Worm (Caenorhabditis elegans) whole organism, midembryonic: ENCODE measurements around the gene Y54H5A.2.

ENCODE experiments used
- T22C8.4 ChIP-seq: fragments of 200-800 bp; sonication (Bioruptor generic); IDR thresholded peaks from 2 replicates; pipeline ENCODE4 v1.3.6; 2022; ENCODE audit warnings: missing genetic modification characterization, missing compliant biosample characterization
- cog-1 ChIP-seq: sonication (generic microtip); optimal IDR thresholded peaks from 2 replicates; lab custom pipeline; 2016; ENCODE audit warnings: missing genetic modification characterization, missing compliant biosample characterization
- flt-1 ChIP-seq: fragments of 200-800 bp; sonication (Bioruptor generic); IDR thresholded peaks from 2 replicates; pipeline ENCODE4 v1.3.6; 2022; ENCODE audit warnings: missing genetic modification characterization, missing compliant biosample characterization
- klf-2 ChIP-seq: fragments of 200-800 bp; sonication (Bioruptor generic); conservative IDR thresholded peaks from 2 replicates; pipeline ENCODE4 v1.3.6; 2022; ENCODE audit warnings: missing genetic modification reagents, missing genetic modification characterization, missing compliant biosample characterization
- med-1 ChIP-seq: sonication (generic microtip); optimal IDR thresholded peaks from 2 replicates; lab custom pipeline; 2017; ENCODE audit warnings: missing genetic modification characterization, mild to moderate bottlenecking, missing compliant biosample characterization, antibody characterized with exemption, missing genetic modification reagents; ENCODE audit not compliant: insufficient read depth
- tab-1 ChIP-seq: fragments of 200-800 bp; sonication (Bioruptor generic); IDR thresholded peaks from 2 replicates; pipeline ENCODE4 v1.3.6; 2022; ENCODE audit warnings: missing genetic modification characterization, missing compliant biosample characterization
- ztf-23 ChIP-seq: fragments of 200-800 bp; sonication (Bioruptor generic); IDR thresholded peaks from 2 replicates; pipeline ENCODE4 v1.3.6; 2022; ENCODE audit warnings: missing genetic modification reagents, missing genetic modification characterization, missing compliant biosample characterization
- ztf-29 ChIP-seq: fragments of 200-800 bp; sonication (Bioruptor generic); IDR thresholded peaks from 2 replicates; pipeline ENCODE4 v1.3.6; 2022; ENCODE audit warnings: missing genetic modification reagents, missing genetic modification characterization, missing compliant biosample characterization

DNA sequence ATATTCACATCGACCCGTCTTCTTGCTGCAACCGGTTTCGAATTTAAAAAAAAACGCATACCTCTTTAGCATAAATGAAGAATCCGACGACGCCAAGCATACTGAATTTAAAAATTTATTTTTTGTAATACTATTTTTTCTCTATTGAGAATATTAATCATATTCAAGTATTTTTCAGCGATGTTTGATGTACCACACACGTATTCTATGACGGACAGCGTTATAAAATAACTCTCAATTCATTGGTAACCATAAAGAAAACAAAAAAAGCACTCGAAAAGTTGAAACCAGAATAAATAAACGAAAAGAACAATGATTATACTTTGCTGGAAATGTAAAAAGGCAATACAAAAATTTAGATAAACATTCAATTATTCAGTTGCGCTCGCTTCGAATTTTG lies 10.1 kb upstream of the Y54H5A.2 start, which contains the start of gene T10F2.5:
- TF ChIP-seq flt-1 (GFP tag; lab: Robert Waterston, UW): no peak
- TF ChIP-seq ztf-23 (GFP tag; lab: Robert Waterston, UW): no peak
- TF ChIP-seq tab-1: no peak
- no peak for TF ChIP-seq klf-2 (GFP tag; lab: Robert Waterston, UW)
- TF ChIP-seq cog-1 (tag; lab: Kevin White, UChicago): no peak
- no peak for TF ChIP-seq ztf-29
- TF ChIP-seq med-1 (GFP tag; lab: Kevin White, UChicago): no peak
- no peak for TF ChIP-seq T22C8.4
